Fruit fly (Drosophila melanogaster) S2 (cell line): ENCODE results near the gene CG14971.

ENCODE experiments used
- CG8478 ChIP-seq: fragments of >200 bp; optimal IDR thresholded peaks from 2 replicates; lab custom pipeline; 2018
- CTCF ChIP-seq, 2 experiments: fragments of >200 bp; optimal IDR thresholded peaks; 2 replicates each; lab custom pipeline; 2018

dm6 chr3L:3435531-3436309, 35.4 kb downstream of the CG14971 start:
- no peak for TF ChIP-seq CG8478
- TF ChIP-seq CTCF (optimal IDR thresholded peaks at IDR 0.05; lab: Kevin White, UChicago): no peak
